Fruit fly (Drosophila melanogaster) whole organism, embryonic: ENCODE measurements around the gene HP1e.

ENCODE experiments used
- Adf1 ChIP-seq: fragments of 200-800 bp; sonication (Bioruptor generic); IDR thresholded peaks from 2 replicates; pipeline ENCODE4 v1.3.6; 2022; ENCODE audit warnings: missing biosample characterization, missing genetic modification characterization
- CG11695 ChIP-seq: fragments of 200-800 bp; sonication (Bioruptor generic); IDR thresholded peaks from 3 replicates; pipeline ENCODE4 v1.3.6; 2022; ENCODE audit warnings: missing biosample characterization, missing genetic modification characterization
- CG12769 ChIP-seq: fragments of 200-800 bp; sonication (Bioruptor generic); optimal IDR thresholded peaks from 2 replicates; lab custom pipeline; 2019; ENCODE audit warnings: missing biosample characterization, mild to moderate bottlenecking, missing genetic modification characterization, moderate library complexity
- CG12942 ChIP-seq: fragments of 200-800 bp; sonication (Bioruptor generic); optimal IDR thresholded peaks from 3 replicates; lab custom pipeline; 2016; ENCODE audit warnings: missing biosample characterization, missing genetic modification characterization
- CG15514 ChIP-seq: fragments of 200-800 bp; sonication (Bioruptor generic); optimal IDR thresholded peaks from 3 replicates; lab custom pipeline; 2017; ENCODE audit warnings: missing biosample characterization, missing genetic modification characterization, mild to moderate bottlenecking, moderate library complexity, missing genetic modification reagents
- CG18262 ChIP-seq: fragments of 200-800 bp; optimal IDR thresholded peaks from 3 replicates; lab custom pipeline; 2019; ENCODE audit warnings: missing biosample characterization, mild to moderate bottlenecking, missing genetic modification characterization, moderate library complexity
- CG30431 ChIP-seq: fragments of 200-800 bp; sonication (Bioruptor generic); optimal IDR thresholded peaks from 2 replicates; lab custom pipeline; 2017; ENCODE audit warnings: missing biosample characterization, missing genetic modification characterization
- CG31388 ChIP-seq: fragments of 200-800 bp; sonication (Bioruptor generic); optimal IDR thresholded peaks from 2 replicates; lab custom pipeline; 2016; ENCODE audit warnings: missing biosample characterization, missing genetic modification characterization
- CG42726 ChIP-seq: fragments of 200-800 bp; sonication (Bioruptor generic); IDR thresholded peaks from 2 replicates; pipeline ENCODE4 v1.3.6; 2022; ENCODE audit warnings: missing biosample characterization, missing genetic modification characterization; ENCODE audit not compliant: partially characterized antibody
- CG4328 ChIP-seq: fragments of 200-800 bp; sonication (Bioruptor generic); optimal IDR thresholded peaks from 3 replicates; lab custom pipeline; 2017; ENCODE audit warnings: missing biosample characterization, missing genetic modification reagents, missing genetic modification characterization
- CG5245 ChIP-seq: fragments of 200-800 bp; sonication (Bioruptor generic); optimal IDR thresholded peaks from 3 replicates; lab custom pipeline; 2016; ENCODE audit warnings: missing biosample characterization, missing genetic modification characterization
- CG6683 ChIP-seq: fragments of 200-800 bp; sonication (Bioruptor generic); optimal IDR thresholded peaks from 2 replicates; lab custom pipeline; 2017; ENCODE audit warnings: missing biosample characterization, mild to moderate bottlenecking, missing genetic modification characterization, missing genetic modification reagents
- CG6765 ChIP-seq: fragments of 200-800 bp; sonication (Bioruptor generic); optimal IDR thresholded peaks from 3 replicates; lab custom pipeline; 2017; ENCODE audit warnings: missing biosample characterization, mild to moderate bottlenecking, missing genetic modification characterization
- CG7786 ChIP-seq: fragments of 200-800 bp; sonication (Bioruptor generic); optimal IDR thresholded peaks from 2 replicates; lab custom pipeline; 2016; ENCODE audit warnings: missing biosample characterization, missing genetic modification characterization
- CG8290 ChIP-seq, 3 experiments: fragments of 200-800 bp; sonication (Bioruptor generic); optimal IDR thresholded peaks; 2 replicates each; lab custom pipeline; 2016 to 2019; ENCODE audit warnings: missing biosample characterization in 3 of 3, missing genetic modification characterization in 3 of 3, mild to moderate bottlenecking in 2 of 3, moderate library complexity in 1 of 3
- CG9932 ChIP-seq: fragments of 200-800 bp; sonication (Bioruptor generic); IDR thresholded peaks from 2 replicates; pipeline ENCODE4 v1.3.6; 2022; ENCODE audit warnings: missing biosample characterization, missing genetic modification characterization
- CHES-1-like ChIP-seq: fragments of 200-800 bp; sonication (Bioruptor generic); optimal IDR thresholded peaks from 2 replicates; lab custom pipeline; 2016; ENCODE audit warnings: missing biosample characterization, missing genetic modification characterization
- D19B ChIP-seq: fragments of 200-800 bp; sonication (Bioruptor generic); optimal IDR thresholded peaks from 2 replicates; lab custom pipeline; 2017; ENCODE audit warnings: missing biosample characterization, mild to moderate bottlenecking, missing genetic modification characterization
- E2f2 ChIP-seq: fragments of 200-800 bp; sonication (Bioruptor generic); IDR thresholded peaks from 2 replicates; pipeline ENCODE4 v1.3.6; 2022; ENCODE audit warnings: missing biosample characterization, missing genetic modification characterization
- Fer1 ChIP-seq: fragments of 200-800 bp; sonication (Bioruptor generic); optimal IDR thresholded peaks from 2 replicates; lab custom pipeline; 2017; ENCODE audit warnings: missing biosample characterization, mild to moderate bottlenecking, missing genetic modification characterization
- H2.0 ChIP-seq: fragments of 200-800 bp; sonication (Bioruptor generic); IDR thresholded peaks from 2 replicates; pipeline ENCODE4 v1.3.6; 2022; ENCODE audit warnings: missing biosample characterization, missing genetic modification characterization
- Jarid2 ChIP-seq: fragments of 200-800 bp; sonication (Bioruptor generic); optimal IDR thresholded peaks from 3 replicates; lab custom pipeline; 2017; ENCODE audit warnings: mild to moderate bottlenecking, missing biosample characterization, missing genetic modification reagents, missing genetic modification characterization
- Lpt ChIP-seq: fragments of >200 bp; optimal IDR thresholded peaks from 2 replicates; lab custom pipeline; 2018; ENCODE audit warnings: missing biosample characterization, missing genetic modification characterization
- Mad ChIP-seq: fragments of 200-800 bp; sonication (Bioruptor generic); optimal IDR thresholded peaks from 2 replicates; lab custom pipeline; 2016; ENCODE audit warnings: missing biosample characterization, missing genetic modification characterization
- amos ChIP-seq: fragments of 200-800 bp; sonication (Bioruptor generic); IDR thresholded peaks from 2 replicates; pipeline ENCODE4 v1.3.6; 2022; ENCODE audit warnings: missing biosample characterization, missing genetic modification characterization; ENCODE audit not compliant: partially characterized antibody
- ara ChIP-seq: fragments of 200-800 bp; sonication (Bioruptor generic); IDR thresholded peaks from 2 replicates; pipeline ENCODE4 v1.3.6; 2022; ENCODE audit warnings: missing biosample characterization, missing genetic modification characterization
- ci ChIP-seq: fragments of 200-800 bp; sonication (Bioruptor generic); IDR thresholded peaks from 3 replicates; pipeline ENCODE4 v1.3.6; 2022; ENCODE audit warnings: missing biosample characterization, missing genetic modification characterization
- corto ChIP-seq: fragments of 200-800 bp; sonication (Bioruptor generic); optimal IDR thresholded peaks from 2 replicates; lab custom pipeline; 2016; ENCODE audit warnings: missing biosample characterization, mild to moderate bottlenecking, missing genetic modification characterization, moderate library complexity
- crc ChIP-seq: fragments of 200-800 bp; sonication (Bioruptor generic); optimal IDR thresholded peaks from 2 replicates; lab custom pipeline; 2016; ENCODE audit warnings: missing biosample characterization, missing genetic modification characterization
- cwo ChIP-seq: fragments of 200-800 bp; sonication (Bioruptor generic); optimal IDR thresholded peaks from 3 replicates; lab custom pipeline; 2017; ENCODE audit warnings: missing biosample characterization, missing genetic modification characterization, mild to moderate bottlenecking, moderate library complexity, missing genetic modification reagents
- danr ChIP-seq: fragments of 200-800 bp; sonication (Bioruptor generic); IDR thresholded peaks from 2 replicates; pipeline ENCODE4 v1.3.6; 2022; ENCODE audit warnings: missing biosample characterization, missing genetic modification characterization
- dmrt11E ChIP-seq: fragments of 200-800 bp; sonication (Bioruptor generic); optimal IDR thresholded peaks from 3 replicates; lab custom pipeline; 2018; ENCODE audit warnings: missing biosample characterization, mild to moderate bottlenecking, missing genetic modification characterization, moderate library complexity
- dmrt99B ChIP-seq: fragments of 200-800 bp; sonication (Bioruptor generic); optimal IDR thresholded peaks from 2 replicates; lab custom pipeline; 2018; ENCODE audit warnings: missing biosample characterization, mild to moderate bottlenecking, missing genetic modification characterization, moderate library complexity
- exex ChIP-seq: fragments of 200-800 bp; sonication (Bioruptor generic); optimal IDR thresholded peaks from 4 replicates; lab custom pipeline; 2018; ENCODE audit warnings: missing biosample characterization, mild to moderate bottlenecking, missing genetic modification characterization, moderate library complexity
- fd96Cb ChIP-seq: fragments of 200-800 bp; sonication (Bioruptor generic); optimal IDR thresholded peaks from 2 replicates; lab custom pipeline; 2018; ENCODE audit warnings: missing biosample characterization, mild to moderate bottlenecking, missing genetic modification characterization, moderate library complexity
- gce ChIP-seq: fragments of 200-800 bp; sonication (Bioruptor generic); IDR thresholded peaks from 3 replicates; pipeline ENCODE4 v1.3.6; 2022; ENCODE audit warnings: missing biosample characterization, missing genetic modification characterization
- jigr1 ChIP-seq: fragments of 200-800 bp; sonication (Bioruptor generic); IDR thresholded peaks from 3 replicates; pipeline ENCODE4 v1.3.6; 2022; ENCODE audit warnings: missing biosample characterization, missing genetic modification characterization
- nerfin-2 ChIP-seq: fragments of 200-800 bp; sonication (Bioruptor generic); IDR thresholded peaks from 2 replicates; pipeline ENCODE4 v1.3.6; 2022; ENCODE audit warnings: missing biosample characterization, missing genetic modification characterization; ENCODE audit not compliant: partially characterized antibody
- org-1 ChIP-seq: fragments of 200-800 bp; sonication (Bioruptor generic); optimal IDR thresholded peaks from 2 replicates; lab custom pipeline; 2017; ENCODE audit warnings: missing biosample characterization, missing genetic modification characterization
- otp ChIP-seq: fragments of 200-800 bp; sonication (Bioruptor generic); IDR thresholded peaks from 3 replicates; pipeline ENCODE4, ENCODE4 v1.3.6; 2022; ENCODE audit warnings: missing biosample characterization, missing genetic modification characterization
- prd ChIP-seq, 3 experiments: fragments of >200 bp in 2 of 3; fragments of 200-800 bp in 1 of 3; sonication (Bioruptor generic) in 1 of 3; optimal IDR thresholded peaks in 2 of 3; IDR thresholded peaks in 1 of 3; 2 replicates in 2 of 3; 3 replicates in 1 of 3; pipeline versions ENCODE4 v1.3.6 to Lab custom; 2017 to 2022; ENCODE audit warnings: missing biosample characterization in 1 of 3, missing genetic modification characterization in 1 of 3
- pzg ChIP-seq: fragments of 200-800 bp; sonication (Bioruptor generic); optimal IDR thresholded peaks from 3 replicates; lab custom pipeline; 2018; ENCODE audit warnings: missing biosample characterization, mild to moderate bottlenecking, missing genetic modification characterization, moderate library complexity
- sc ChIP-seq, 3 experiments: fragments of >200 bp in 2 of 3; fragments of 200-800 bp in 1 of 3; sonication (Bioruptor generic) in 1 of 3; optimal IDR thresholded peaks; 2 replicates in 2 of 3; 3 replicates in 1 of 3; lab custom pipeline; 2017; ENCODE audit warnings: mild to moderate bottlenecking in 1 of 3, missing biosample characterization in 1 of 3, missing genetic modification characterization in 1 of 3, missing genetic modification reagents in 1 of 3
- sd ChIP-seq: fragments of 200-800 bp; sonication (Bioruptor generic); optimal IDR thresholded peaks from 3 replicates; lab custom pipeline; 2018; ENCODE audit warnings: missing biosample characterization, mild to moderate bottlenecking, missing genetic modification characterization, moderate library complexity
- sim ChIP-seq: fragments of 200-800 bp; sonication (Bioruptor generic); IDR thresholded peaks from 2 replicates; pipeline ENCODE4 v1.3.6; 2022; ENCODE audit warnings: missing biosample characterization, missing genetic modification characterization
- sna ChIP-seq: fragments of 200-800 bp; sonication (Bioruptor generic); IDR thresholded peaks from 2 replicates; pipeline ENCODE4 v1.3.6; 2022; ENCODE audit warnings: missing biosample characterization, missing genetic modification characterization; ENCODE audit not compliant: partially characterized antibody
- sr ChIP-seq: fragments of 200-800 bp; sonication (Bioruptor generic); IDR thresholded peaks from 3 replicates; pipeline ENCODE4 v1.3.6; 2022; ENCODE audit warnings: missing biosample characterization, missing genetic modification characterization
- tgo ChIP-seq: fragments of 200-800 bp; sonication (Bioruptor generic); IDR thresholded peaks from 3 replicates; pipeline ENCODE4 v1.3.6; 2022; ENCODE audit warnings: missing biosample characterization, missing genetic modification characterization
- tna ChIP-seq: fragments of 200-800 bp; sonication (Bioruptor generic); IDR thresholded peaks from 2 replicates; pipeline ENCODE4 v1.3.6; 2022; ENCODE audit warnings: missing biosample characterization, missing genetic modification characterization; ENCODE audit not compliant: partially characterized antibody
- yki ChIP-seq: fragments of >200 bp; optimal IDR thresholded peaks from 3 replicates; lab custom pipeline; 2018

The HP1e gene

DNA sequence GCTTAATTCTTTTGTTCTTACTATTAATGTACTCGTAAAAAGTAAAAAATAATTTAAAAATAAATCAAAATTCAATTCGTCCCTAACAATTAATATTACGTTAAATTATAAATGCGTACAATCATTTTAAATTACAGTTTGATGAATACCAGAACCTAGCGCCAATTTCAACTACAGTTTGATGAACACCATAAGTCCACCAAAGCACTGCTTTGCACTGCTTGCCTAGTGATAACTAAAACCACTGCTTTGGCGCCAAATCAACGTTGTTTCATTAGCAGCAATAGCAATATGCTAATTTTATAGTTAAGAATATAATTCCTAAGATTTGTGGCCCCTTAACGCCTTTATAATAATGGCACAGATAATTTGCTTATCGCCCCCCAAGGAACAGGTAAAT, 7.2 kb downstream of the HP1e start (continued):
- no peak for TF ChIP-seq Mad (GFP tag; lab: Kevin White, UChicago)
- no peak for TF ChIP-seq Lpt (GFP tag; lab: Kevin White, UChicago)
- TF ChIP-seq sim = no peak
- TF ChIP-seq Fer1 (GFP tag; lab: Kevin White, UChicago) = no peak
- TF ChIP-seq corto = no peak
- TF ChIP-seq amos = peak; percentile 51; the same call in 1 of the 2 replicates
- no peak for TF ChIP-seq sc (optimal IDR thresholded peaks at IDR 0.05; lab: Kevin White, UChicago)
- TF ChIP-seq sc (GFP tag; optimal IDR thresholded peaks at IDR 0.05; lab: Kevin White, UChicago) = no peak
- no peak for TF ChIP-seq CG18262 (tag; lab: Kevin White, UChicago)
- no peak for TF ChIP-seq CG5245 (GFP tag; lab: Kevin White, UChicago)
- TF ChIP-seq yki (lab: Kevin White, UChicago) = peak; percentile 17
- no peak for TF ChIP-seq sd (tag; lab: Kevin White, UChicago)
- no peak for TF ChIP-seq CG6683 (GFP tag; lab: Kevin White, UChicago)
- TF ChIP-seq CG30431 = no peak
- no peak for TF ChIP-seq tgo
- TF ChIP-seq fd96Cb (tag; lab: Kevin White, UChicago) = no peak
- TF ChIP-seq CG11695 = no peak
- no peak for TF ChIP-seq Adf1 (GFP tag; lab: Robert Waterston, UW)
- TF ChIP-seq CG12769 (tag; lab: Kevin White, UChicago) = no peak
- TF ChIP-seq danr (GFP tag; lab: Robert Waterston, UW) = no peak
- TF ChIP-seq nerfin-2 (GFP tag; lab: Robert Waterston, UW) = no peak; the same call in 1 of the 2 replicates
- no peak for TF ChIP-seq prd (optimal IDR thresholded peaks at IDR 0.05; lab: Kevin White, UChicago)
- TF ChIP-seq prd (GFP tag; IDR thresholded peaks at IDR 0.05; lab: Robert Waterston, UW) = peak; percentile 65; the same call in 2 of the 3 replicates
- peak; percentile 40; the same call in 1 of the 2 replicates for TF ChIP-seq CG9932 (GFP tag; lab: Robert Waterston, UW)
- TF ChIP-seq H2.0 (GFP tag; lab: Robert Waterston, UW) = no peak
- no peak for TF ChIP-seq org-1 (GFP tag; lab: Kevin White, UChicago)
- no peak for TF ChIP-seq dmrt99B (tag; lab: Kevin White, UChicago)
- TF ChIP-seq gce (GFP tag; lab: Robert Waterston, UW) = no peak
- TF ChIP-seq CG8290 (GFP tag; optimal IDR thresholded peaks at IDR 0.05; lab: Kevin White, UChicago) = peak; percentile 48
- TF ChIP-seq CG8290 (tag; optimal IDR thresholded peaks at IDR 0.05; lab: Kevin White, UChicago) = peak in 1 of 2 experiments; percentile 67
- TF ChIP-seq CG6765 (GFP tag; lab: Kevin White, UChicago) = no peak
- no peak for TF ChIP-seq sna (GFP tag; lab: Robert Waterston, UW)
- no peak for TF ChIP-seq crc (GFP tag; lab: Kevin White, UChicago)
- no peak for TF ChIP-seq CG7786 (GFP tag; lab: Kevin White, UChicago)
- TF ChIP-seq exex (tag; lab: Kevin White, UChicago) = no peak
- no peak for TF ChIP-seq ara
- no peak for TF ChIP-seq sr (GFP tag; lab: Robert Waterston, UW)
- TF ChIP-seq CG15514 = no peak
- peak; percentile 78; the same call in 1 of the 2 replicates for TF ChIP-seq CG42726 (GFP tag; lab: Robert Waterston, UW)
- TF ChIP-seq E2f2 = peak; percentile 92
- no peak for TF ChIP-seq otp
- TF ChIP-seq CG4328 (GFP tag; lab: Kevin White, UChicago) = no peak
- TF ChIP-seq CHES-1-like (GFP tag; lab: Kevin White, UChicago) = no peak
- no peak for TF ChIP-seq CG12942 (GFP tag; lab: Kevin White, UChicago)
- no peak for TF ChIP-seq dmrt11E (tag; lab: Kevin White, UChicago)
- TF ChIP-seq ci = no peak
- no peak for TF ChIP-seq cwo (GFP tag; lab: Kevin White, UChicago)
- TF ChIP-seq pzg (GFP tag; lab: Kevin White, UChicago) = peak; percentile 30
- TF ChIP-seq D19B (GFP tag; lab: Kevin White, UChicago) = no peak
- TF ChIP-seq CG31388 (GFP tag; lab: Kevin White, UChicago) = no peak
- TF ChIP-seq tna (GFP tag; lab: Robert Waterston, UW) = no peak
- TF ChIP-seq jigr1 (GFP tag; lab: Robert Waterston, UW) = no peak
- no peak for TF ChIP-seq Jarid2
